Worm (Caenorhabditis elegans) whole organism, L1 larva: ENCODE data around the gene puf-11.

ENCODE experiments used
- C04F5.9 ChIP-seq: sonication (generic microtip); optimal IDR thresholded peaks from 2 replicates; lab custom pipeline; 2016; ENCODE audit warnings: missing genetic modification characterization, missing compliant biosample characterization
- Y116A8C.19 ChIP-seq: sonication (generic microtip); optimal IDR thresholded peaks from 2 replicates; lab custom pipeline; 2016; ENCODE audit warnings: missing compliant biosample characterization, missing genetic modification characterization, borderline replicate concordance
- blmp-1 ChIP-seq: fragments of 150-350 bp; optimal IDR thresholded peaks from 2 replicates; lab custom pipeline; 2014; ENCODE audit warnings: missing biosample characterization, missing genetic modification characterization
- ceh-82 ChIP-seq, 3 experiments: fragments of 150-350 bp in 1 of 3; sonication (generic microtip) in 2 of 3; optimal IDR thresholded peaks; 2 replicates each; lab custom pipeline; 2014 to 2017; ENCODE audit warnings: missing biosample characterization in 3 of 3, missing genetic modification characterization in 3 of 3
- ceh-88 ChIP-seq: fragments of 200-800 bp; sonication (Bioruptor generic); IDR thresholded peaks from 2 replicates; pipeline ENCODE4 v1.3.6; 2022; ENCODE audit warnings: missing genetic modification characterization, missing compliant biosample characterization
- ceh-90 ChIP-seq: sonication (generic microtip); optimal IDR thresholded peaks from 2 replicates; lab custom pipeline; 2016; ENCODE audit warnings: missing genetic modification characterization, missing compliant biosample characterization
- ces-1 ChIP-seq: fragments of 150-350 bp; optimal IDR thresholded peaks from 2 replicates; lab custom pipeline; 2014; ENCODE audit warnings: missing biosample characterization, missing genetic modification reagents, missing genetic modification characterization
- dpl-1 ChIP-seq, 3 experiments: fragments of 150-350 bp in 2 of 3; sonication (generic microtip) in 1 of 3; optimal IDR thresholded peaks; 2 replicates each; lab custom pipeline; 2014 to 2017; ENCODE audit warnings: missing biosample characterization in 3 of 3, missing genetic modification characterization in 3 of 3, missing genetic modification reagents in 3 of 3
- dsc-1 ChIP-seq: sonication (generic microtip); optimal IDR thresholded peaks from 2 replicates; lab custom pipeline; 2016; ENCODE audit warnings: mild to moderate bottlenecking, missing genetic modification characterization, missing compliant biosample characterization
- egl-13 ChIP-seq: sonication (generic microtip); optimal IDR thresholded peaks from 2 replicates; lab custom pipeline; 2016; ENCODE audit warnings: missing genotype, missing genetic modification reagents, missing genetic modification characterization, missing compliant biosample characterization
- egl-27 ChIP-seq, 2 experiments: fragments of 150-350 bp in 1 of 2; sonication (generic microtip); optimal IDR thresholded peaks; 3 replicates each; lab custom pipeline; 2017 to 2018; ENCODE audit warnings: missing biosample characterization in 2 of 2, missing genetic modification characterization in 2 of 2, missing genetic modification reagents in 2 of 2
- elt-2 ChIP-seq: sonication (generic microtip); optimal IDR thresholded peaks from 2 replicates; lab custom pipeline; 2016; ENCODE audit warnings: missing genetic modification characterization, mild to moderate bottlenecking, inconsistent platforms, missing compliant biosample characterization, missing genetic modification reagents
- elt-3 ChIP-seq, 6 experiments: fragments of 150-350 bp in 1 of 6; sonication (generic microtip); optimal IDR thresholded peaks; 2 replicates each; lab custom pipeline; 2017 to 2018; ENCODE audit warnings: missing biosample characterization in 6 of 6, missing genetic modification characterization in 6 of 6, inconsistent platforms in 1 of 6
- grh-1 ChIP-seq: fragments of 200-800 bp; sonication (Bioruptor generic); IDR thresholded peaks from 2 replicates; pipeline ENCODE4 v1.3.6; 2022; ENCODE audit warnings: missing genetic modification reagents, missing genetic modification characterization, missing compliant biosample characterization
- hlh-17 ChIP-seq: fragments of 200-800 bp; sonication (Bioruptor generic); optimal IDR thresholded peaks from 2 replicates; lab custom pipeline; 2018; ENCODE audit warnings: missing genetic modification characterization, mild to moderate bottlenecking, missing compliant biosample characterization, moderate library complexity, borderline replicate concordance
- hpl-2 ChIP-seq: fragments of 150-350 bp; optimal IDR thresholded peaks from 2 replicates; lab custom pipeline; 2014; ENCODE audit warnings: missing biosample characterization, missing genetic modification reagents, missing genetic modification characterization
- irx-1 ChIP-seq: sonication (generic microtip); optimal IDR thresholded peaks from 2 replicates; lab custom pipeline; 2016; ENCODE audit warnings: missing genetic modification characterization, missing compliant biosample characterization
- jun-1 ChIP-seq: fragments of 150-350 bp; optimal IDR thresholded peaks from 2 replicates; lab custom pipeline; 2014; ENCODE audit warnings: missing biosample characterization, missing genetic modification reagents, missing genetic modification characterization
- lin-13 ChIP-seq: fragments of 150-350 bp; optimal IDR thresholded peaks from 2 replicates; lab custom pipeline; 2014; ENCODE audit warnings: missing biosample characterization, missing genetic modification reagents, missing genetic modification characterization
- lin-15B ChIP-seq: fragments of 150-350 bp; sonication (generic microtip); optimal IDR thresholded peaks from 3 replicates; lab custom pipeline; 2014; ENCODE audit warnings: missing biosample characterization, missing genetic modification characterization
- lin-35 ChIP-seq, 2 experiments: fragments of 150-350 bp; optimal IDR thresholded peaks; 2 replicates each; lab custom pipeline; 2014; ENCODE audit warnings: missing biosample characterization in 2 of 2, missing genetic modification characterization in 2 of 2, missing genetic modification reagents in 2 of 2
- lir-3 ChIP-seq: sonication (generic microtip); optimal IDR thresholded peaks from 2 replicates; lab custom pipeline; 2016; ENCODE audit warnings: mild to moderate bottlenecking, missing genetic modification characterization, moderate library complexity, missing compliant biosample characterization; ENCODE audit not compliant: poor library complexity
- lsy-2 ChIP-seq, 2 experiments: fragments of 150-350 bp; optimal IDR thresholded peaks; 2 replicates each; lab custom pipeline; 2014; ENCODE audit warnings: missing biosample characterization in 2 of 2, missing genetic modification characterization in 2 of 2
- mab-9 ChIP-seq: fragments of 200-800 bp; sonication (Bioruptor generic); IDR thresholded peaks from 2 replicates; pipeline ENCODE4 v1.3.6; 2022; ENCODE audit warnings: missing genetic modification reagents, missing genetic modification characterization, missing compliant biosample characterization
- mdl-1 ChIP-seq, 2 experiments: fragments of 150-350 bp; optimal IDR thresholded peaks; 2 replicates each; lab custom pipeline; 2014 to 2017; ENCODE audit warnings: missing biosample characterization in 2 of 2, missing genetic modification characterization in 2 of 2, inconsistent platforms in 1 of 2
- nhr-11 ChIP-seq: fragments of 150-350 bp; optimal IDR thresholded peaks from 2 replicates; lab custom pipeline; 2014; ENCODE audit warnings: missing biosample characterization, missing genetic modification characterization
- nhr-28 ChIP-seq: fragments of 150-350 bp; optimal IDR thresholded peaks from 2 replicates; lab custom pipeline; 2014; ENCODE audit warnings: missing biosample characterization, missing genetic modification characterization
- nhr-71 ChIP-seq: sonication (generic microtip); optimal IDR thresholded peaks from 2 replicates; lab custom pipeline; 2016; ENCODE audit warnings: mild to moderate bottlenecking, missing genetic modification characterization, moderate library complexity, missing compliant biosample characterization
- nhr-85 ChIP-seq: sonication (generic microtip); peaks from one replicate; lab custom pipeline; 2016; ENCODE audit warnings: missing genetic modification characterization, inconsistent platforms, missing compliant biosample characterization
- pax-3 ChIP-seq: fragments of 200-800 bp; sonication (Bioruptor generic); optimal IDR thresholded peaks from 2 replicates; lab custom pipeline; 2018; ENCODE audit warnings: mild to moderate bottlenecking, missing genetic modification characterization, moderate library complexity, missing compliant biosample characterization
- pqm-1 ChIP-seq: sonication (generic microtip); optimal IDR thresholded peaks from 3 replicates; lab custom pipeline; 2017; ENCODE audit warnings: missing biosample characterization, missing genetic modification characterization
- skn-1 ChIP-seq: fragments of 150-350 bp; optimal IDR thresholded peaks from 2 replicates; lab custom pipeline; 2014; ENCODE audit warnings: missing biosample characterization, missing genetic modification characterization
- swsn-7 ChIP-seq: sonication (generic microtip); optimal IDR thresholded peaks from 2 replicates; lab custom pipeline; 2016; ENCODE audit warnings: missing genetic modification characterization, missing compliant biosample characterization
- unc-30 ChIP-seq: sonication (generic microtip); optimal IDR thresholded peaks from 2 replicates; lab custom pipeline; 2017; ENCODE audit warnings: missing biosample characterization, missing genetic modification characterization
- unc-62 ChIP-seq: fragments of 150-350 bp; optimal IDR thresholded peaks from 2 replicates; lab custom pipeline; 2014; ENCODE audit warnings: missing biosample characterization, missing genetic modification reagents, missing genetic modification characterization
- unc-86 ChIP-seq: sonication (generic microtip); optimal IDR thresholded peaks from 2 replicates; lab custom pipeline; 2016; ENCODE audit warnings: missing genetic modification characterization, missing compliant biosample characterization
- unc-98 ChIP-seq: fragments of 200-800 bp; sonication (Bioruptor generic); IDR thresholded peaks from 2 replicates; pipeline ENCODE4 v1.3.6; 2022; ENCODE audit warnings: missing genetic modification characterization, missing compliant biosample characterization
- xbp-1 ChIP-seq: sonication (generic microtip); optimal IDR thresholded peaks from 2 replicates; lab custom pipeline; 2016; ENCODE audit warnings: missing genetic modification characterization, missing compliant biosample characterization
- zip-4 ChIP-seq: fragments of 200-800 bp; sonication (Bioruptor generic); optimal IDR thresholded peaks from 2 replicates; lab custom pipeline; 2018; ENCODE audit warnings: mild to moderate bottlenecking, missing genetic modification characterization, moderate library complexity, missing compliant biosample characterization
- ztf-11 ChIP-seq, 2 experiments: sonication (generic microtip); optimal IDR thresholded peaks; 2 replicates each; lab custom pipeline; 2016 to 2017; ENCODE audit warnings: missing genetic modification characterization in 2 of 2, missing biosample characterization in 1 of 2, missing compliant biosample characterization in 1 of 2

Gene puf-11

DNA sequence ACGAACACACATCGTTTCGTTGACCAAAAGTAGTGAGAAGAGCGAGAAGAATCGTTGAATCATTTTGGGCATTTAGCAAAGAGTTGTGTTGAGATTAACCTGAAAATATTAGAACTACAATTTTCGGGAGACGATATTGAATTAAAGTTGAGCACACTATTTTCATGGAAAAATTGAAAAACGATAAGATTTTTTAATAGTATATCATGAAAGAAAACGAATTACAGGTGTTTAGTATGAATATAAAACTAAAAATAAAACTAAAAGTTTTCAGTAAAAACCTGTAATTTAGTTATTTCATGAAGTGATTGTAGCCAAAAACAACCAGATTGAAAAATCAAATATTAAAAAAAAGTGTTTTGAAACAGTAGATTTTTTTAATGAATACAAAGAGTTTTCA lies 36.1 kb downstream of the puf-11 start, which contains the start of gene lgc-10:
lgc-10 (minus strand) TSS at position 101 of the 400 bp plus-strand sequence.
- TF ChIP-seq lsy-2 (tag; optimal IDR thresholded peaks at IDR 0.05; lab: Kevin White, UChicago) (no peak), jun-1 (tag; lab: Kevin White, UChicago) (no peak)
- TF ChIP-seq, all 84 proteins: peak for 0

DNA sequence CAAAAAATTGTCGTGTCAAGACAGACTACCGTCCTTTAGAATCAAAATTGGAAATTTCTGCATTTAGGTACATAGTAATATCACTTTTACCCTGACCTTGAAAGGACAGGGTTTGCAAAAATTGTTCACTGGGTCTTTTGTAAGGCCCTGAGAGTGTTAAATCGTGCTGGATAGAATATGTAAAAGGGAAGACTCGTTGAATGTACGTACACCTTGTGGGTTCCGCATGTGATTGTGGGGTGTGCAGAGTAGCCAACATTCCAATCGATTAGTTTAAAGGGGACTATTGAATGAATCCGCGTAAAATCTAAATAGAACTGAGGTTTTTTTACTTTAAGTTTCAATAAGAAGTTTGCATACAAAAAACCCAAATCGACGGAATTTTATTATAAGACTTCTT lies 39.2 kb downstream of the puf-11 start:
- TF ChIP-seq zip-4 (GFP tag; lab: Kevin White, UChicago), result no peak
- TF ChIP-seq unc-98 (GFP tag; lab: Robert Waterston, UW), result no peak
- TF ChIP-seq nhr-11 (tag; lab: Kevin White, UChicago), result no peak
- TF ChIP-seq nhr-28 (tag; lab: Kevin White, UChicago), result no peak
- TF ChIP-seq ceh-82 (tag; optimal IDR thresholded peaks at IDR 0.05; lab: Kevin White, UChicago), result no peak
- no peak for TF ChIP-seq grh-1 (GFP tag; lab: Robert Waterston, UW)
- TF ChIP-seq egl-13 (tag; lab: Kevin White, UChicago), result no peak
- no peak for TF ChIP-seq lir-3
- no peak for TF ChIP-seq pqm-1 (tag; lab: Kevin White, UChicago)
- no peak for TF ChIP-seq skn-1 (tag; lab: Kevin White, UChicago)
- no peak for TF ChIP-seq egl-27 (tag; optimal IDR thresholded peaks at IDR 0.05; lab: Kevin White, UChicago)
- TF ChIP-seq nhr-85, result no peak
- TF ChIP-seq ztf-11 (tag; optimal IDR thresholded peaks at IDR 0.05; lab: Kevin White, UChicago), result no peak
- no peak for TF ChIP-seq dpl-1 (GFP tag; optimal IDR thresholded peaks at IDR 0.05; lab: Kevin White, UChicago)
- TF ChIP-seq hlh-17 (GFP tag; lab: Kevin White, UChicago), result no peak
- TF ChIP-seq, all 84 proteins: peak for 0

DNA sequence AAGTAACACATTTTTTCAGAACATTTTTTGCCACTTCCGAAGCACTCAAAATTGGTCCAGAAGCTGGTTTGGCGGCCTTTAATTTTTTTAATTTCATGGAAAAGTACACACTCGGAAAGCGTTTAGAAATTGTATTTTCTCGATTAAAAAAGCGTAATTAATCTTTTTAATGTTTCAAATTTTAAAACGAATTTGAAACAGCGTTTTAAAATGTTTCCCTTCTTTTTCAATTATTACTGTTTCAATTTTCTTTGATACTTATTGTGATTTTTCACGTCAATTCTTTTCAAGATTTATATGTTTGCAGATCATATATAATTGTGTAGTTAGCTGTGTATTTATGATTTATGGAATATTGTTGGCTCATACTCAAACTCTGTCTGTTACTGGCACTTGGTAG lies 42.6 kb downstream of the puf-11 start, which contains the start of gene acr-25:
acr-25 (plus strand) TSS at position 301 of the 400 bp plus-strand sequence.
- TF ChIP-seq elt-3 (tag; optimal IDR thresholded peaks at IDR 0.05; lab: Kevin White, UChicago), result no peak
- no peak for TF ChIP-seq mab-9 (GFP tag; lab: Robert Waterston, UW)
- no peak for TF ChIP-seq dsc-1 (tag; lab: Kevin White, UChicago)
- TF ChIP-seq grh-1 (GFP tag; lab: Robert Waterston, UW), result no peak
- TF ChIP-seq ceh-88 (GFP tag; lab: Robert Waterston, UW), result no peak
- no peak for TF ChIP-seq lin-35 (GFP tag; optimal IDR thresholded peaks at IDR 0.05; lab: Kevin White, UChicago)
- TF ChIP-seq C04F5.9 (tag; lab: Kevin White, UChicago), result no peak
- TF ChIP-seq egl-13 (tag; lab: Kevin White, UChicago), result no peak
- TF ChIP-seq ceh-82 (tag; optimal IDR thresholded peaks at IDR 0.05; lab: Kevin White, UChicago), result no peak
- no peak for TF ChIP-seq dpl-1 (GFP tag; optimal IDR thresholded peaks at IDR 0.05; lab: Kevin White, UChicago)
- TF ChIP-seq irx-1, result no peak
- TF ChIP-seq pax-3 (tag; lab: Kevin White, UChicago), result no peak
- no peak for TF ChIP-seq zip-4 (GFP tag; lab: Kevin White, UChicago)
- no peak for TF ChIP-seq unc-30 (tag; lab: Kevin White, UChicago)
- no peak for TF ChIP-seq Y116A8C.19

DNA sequence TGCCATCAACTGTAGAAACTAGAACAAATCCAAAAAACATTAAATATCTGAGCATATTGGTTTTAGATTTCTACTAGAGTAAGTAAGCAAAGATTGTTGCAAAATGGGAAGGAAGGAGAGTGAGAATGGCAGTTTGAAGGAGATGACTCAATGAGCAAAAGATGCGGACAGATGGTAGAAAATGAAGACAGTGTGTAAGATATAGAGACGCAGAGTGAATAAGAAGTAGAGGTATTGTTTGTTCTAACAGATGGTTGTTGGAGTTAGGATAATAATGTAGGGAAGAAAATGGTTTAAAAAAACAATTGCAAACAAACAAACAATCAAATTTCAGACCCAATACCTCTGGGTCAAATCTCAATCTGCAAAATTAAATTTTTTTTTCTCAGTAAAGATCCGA lies 49.8 kb downstream of the puf-11 start, which contains the start of gene tmed-13:
tmed-13 (minus strand) TSS at position 169 of the 400 bp plus-strand sequence.
- TF ChIP-seq unc-86 (tag; lab: Kevin White, UChicago) (no peak), ceh-90 (no peak), pax-3 (tag; lab: Kevin White, UChicago) (no peak), lin-35 (GFP tag; optimal IDR thresholded peaks at IDR 0.05; lab: Kevin White, UChicago) (no peak), unc-98 (GFP tag; lab: Robert Waterston, UW) (no peak), ces-1 (GFP tag; lab: Kevin White, UChicago) (no peak), lin-15B (tag; lab: Kevin White, UChicago) (no peak), mdl-1 (tag; optimal IDR thresholded peaks at IDR 0.05; lab: Kevin White, UChicago) (no peak), mab-9 (GFP tag; lab: Robert Waterston, UW) (no peak), unc-62 (GFP tag; lab: Kevin White, UChicago) (no peak), lin-13 (GFP tag; lab: Kevin White, UChicago) (no peak), egl-13 (tag; lab: Kevin White, UChicago) (no peak), hpl-2 (GFP tag; lab: Kevin White, UChicago) (no peak), swsn-7 (tag; lab: Kevin White, UChicago) (no peak), blmp-1 (no peak), ceh-88 (GFP tag; lab: Robert Waterston, UW) (no peak), elt-3 (tag; optimal IDR thresholded peaks at IDR 0.05; lab: Kevin White, UChicago) (no peak), nhr-71 (tag; lab: Kevin White, UChicago) (no peak), xbp-1 (tag; lab: Kevin White, UChicago) (no peak), elt-2 (tag; lab: Kevin White, UChicago) (no peak)
